Worm (Caenorhabditis elegans) whole organism, late embryonic: ENCODE results near the gene fbxc-43.

Source experiments
- T23F11.4 ChIP-seq: fragments of 200-800 bp; sonication (Bioruptor generic); optimal IDR thresholded peaks from 2 replicates; lab custom pipeline; 2018; ENCODE audit warnings: mild to moderate bottlenecking, missing genetic modification characterization, missing compliant biosample characterization
- Y22D7AL.16 ChIP-seq: sonication (generic microtip); optimal IDR thresholded peaks from 2 replicates; lab custom pipeline; 2016; ENCODE audit warnings: missing genetic modification characterization, missing compliant biosample characterization
- ceh-30 ChIP-seq: fragments of 150-350 bp; optimal IDR thresholded peaks from 2 replicates; lab custom pipeline; 2014; ENCODE audit warnings: missing biosample characterization, missing genetic modification characterization
- ceh-6 ChIP-seq: fragments of 200-800 bp; sonication (Bioruptor generic); optimal IDR thresholded peaks from 2 replicates; lab custom pipeline; 2018; ENCODE audit warnings: mild to moderate bottlenecking, missing genetic modification characterization, missing compliant biosample characterization
- fkh-10 ChIP-seq: fragments of 150-350 bp; optimal IDR thresholded peaks from 2 replicates; lab custom pipeline; 2014; ENCODE audit warnings: missing biosample characterization, missing genetic modification reagents, missing genetic modification characterization
- hlh-30 ChIP-seq: sonication (generic microtip); optimal IDR thresholded peaks from 2 replicates; lab custom pipeline; 2017; ENCODE audit warnings: antibody characterized with exemption, missing genetic modification characterization, missing compliant biosample characterization; ENCODE audit not compliant: insufficient read depth
- lim-6 ChIP-seq: sonication (generic microtip); optimal IDR thresholded peaks from 2 replicates; lab custom pipeline; 2016; ENCODE audit warnings: missing genetic modification characterization, missing compliant biosample characterization
- madf-2 ChIP-seq: sonication (generic microtip); optimal IDR thresholded peaks from 2 replicates; lab custom pipeline; 2017; ENCODE audit warnings: missing genetic modification characterization, missing compliant biosample characterization
- mec-3 ChIP-seq: sonication (generic microtip); optimal IDR thresholded peaks from 2 replicates; lab custom pipeline; 2016; ENCODE audit warnings: borderline replicate concordance, missing genetic modification characterization, missing compliant biosample characterization
- pha-2 ChIP-seq: sonication (generic microtip); optimal IDR thresholded peaks from 2 replicates; lab custom pipeline; 2017; ENCODE audit warnings: mild to moderate bottlenecking, missing genetic modification characterization, missing compliant biosample characterization
- pha-4 ChIP-seq: fragments of 150-350 bp; optimal IDR thresholded peaks from 2 replicates; lab custom pipeline; 2018; ENCODE audit warnings: missing biosample characterization, missing genetic modification reagents, missing genetic modification characterization
- pros-1 ChIP-seq: fragments of 150-350 bp; optimal IDR thresholded peaks from 2 replicates; lab custom pipeline; 2014; ENCODE audit warnings: missing biosample characterization, missing genetic modification reagents, missing genetic modification characterization
- sdc-2 ChIP-seq: sonication (generic microtip); optimal IDR thresholded peaks from 2 replicates; lab custom pipeline; 2016; ENCODE audit warnings: missing genotype, missing genetic modification characterization, missing compliant biosample characterization
- sox-2 ChIP-seq: fragments of 200-800 bp; sonication (Bioruptor generic); IDR thresholded peaks from 2 replicates; pipeline ENCODE4 v1.3.6; 2022; ENCODE audit warnings: missing genetic modification reagents, missing genetic modification characterization, missing compliant biosample characterization
- sox-4 ChIP-seq: sonication (generic microtip); optimal IDR thresholded peaks from 2 replicates; lab custom pipeline; 2017; ENCODE audit warnings: mild to moderate bottlenecking, missing genetic modification characterization, inconsistent platforms, missing compliant biosample characterization

fbxc-43 gene

DNA sequence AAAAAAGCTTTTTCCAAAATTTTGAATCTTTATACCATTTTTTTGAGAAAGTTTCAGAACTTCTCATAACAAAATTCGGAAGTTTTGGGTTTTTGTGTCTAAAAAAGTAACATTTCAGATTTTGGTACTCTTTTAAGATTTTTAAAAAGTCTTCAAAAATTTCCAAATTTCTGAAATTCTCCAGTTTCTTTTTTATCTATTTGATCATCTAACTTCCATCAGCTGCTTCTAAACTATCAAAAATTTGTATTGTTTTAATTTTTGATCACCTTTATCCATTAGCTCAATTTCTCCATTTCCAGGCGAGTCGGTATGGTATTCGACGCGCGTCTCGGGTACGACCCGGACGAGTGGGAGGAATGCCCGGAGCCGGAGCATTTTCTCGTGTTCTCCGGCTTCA, 49.4 kb downstream of the fbxc-43 start, which contains the start of gene cpna-1:
Gene cpna-1, plus strand, starts transcription at position 301 of the 400 bp plus-strand sequence.
- TF ChIP-seq pha-4 (no peak), sdc-2 (tag; lab: Kevin White, UChicago) (no peak), mec-3 (tag; lab: Kevin White, UChicago) (no peak), madf-2 (no peak), ceh-30 (tag; lab: Kevin White, UChicago) (no peak), ceh-6 (no peak), T23F11.4 (GFP tag; lab: Kevin White, UChicago) (no peak), sox-4 (tag; lab: Kevin White, UChicago) (no peak), lim-6 (tag; lab: Kevin White, UChicago) (no peak), hlh-30 (tag; lab: Kevin White, UChicago) (no peak), sox-2 (GFP tag; lab: Robert Waterston, UW) (no peak), fkh-10 (GFP tag; lab: Kevin White, UChicago) (no peak), Y22D7AL.16 (tag; lab: Kevin White, UChicago) (no peak), pha-2 (tag; lab: Kevin White, UChicago) (no peak), pros-1 (tag; lab: Kevin White, UChicago) (no peak)
